Worm (Caenorhabditis elegans) whole organism, L3 larva: ENCODE measurements around the gene ife-4.

ENCODE experiments used
- R02D3.7 ChIP-seq: fragments of 150-350 bp; optimal IDR thresholded peaks from 2 replicates; lab custom pipeline; 2014; ENCODE audit warnings: missing biosample characterization, missing genetic modification characterization
- aly-2 ChIP-seq: fragments of 150-350 bp; optimal IDR thresholded peaks from 2 replicates; lab custom pipeline; 2014; ENCODE audit warnings: missing biosample characterization, missing genetic modification characterization
- lsy-12 ChIP-seq: sonication (generic microtip); optimal IDR thresholded peaks from 2 replicates; lab custom pipeline; 2016; ENCODE audit warnings: mild to moderate bottlenecking, missing genetic modification characterization, missing compliant biosample characterization
- nfya-1 ChIP-seq: sonication (generic microtip); optimal IDR thresholded peaks from 2 replicates; lab custom pipeline; 2017; ENCODE audit warnings: missing genetic modification characterization, mild to moderate bottlenecking, missing compliant biosample characterization, antibody characterized with exemption, moderate library complexity; ENCODE audit not compliant: insufficient read depth
- nhr-237 ChIP-seq: fragments of 150-350 bp; optimal IDR thresholded peaks from 2 replicates; lab custom pipeline; 2014; ENCODE audit warnings: missing biosample characterization, missing genetic modification characterization
- nhr-77 ChIP-seq: fragments of 150-350 bp; optimal IDR thresholded peaks from 2 replicates; lab custom pipeline; 2014; ENCODE audit warnings: missing biosample characterization, missing genetic modification characterization
- unc-39 ChIP-seq: sonication (generic microtip); optimal IDR thresholded peaks from 4 replicates; lab custom pipeline; 2017; ENCODE audit warnings: missing biosample characterization, missing genetic modification characterization

DNA sequence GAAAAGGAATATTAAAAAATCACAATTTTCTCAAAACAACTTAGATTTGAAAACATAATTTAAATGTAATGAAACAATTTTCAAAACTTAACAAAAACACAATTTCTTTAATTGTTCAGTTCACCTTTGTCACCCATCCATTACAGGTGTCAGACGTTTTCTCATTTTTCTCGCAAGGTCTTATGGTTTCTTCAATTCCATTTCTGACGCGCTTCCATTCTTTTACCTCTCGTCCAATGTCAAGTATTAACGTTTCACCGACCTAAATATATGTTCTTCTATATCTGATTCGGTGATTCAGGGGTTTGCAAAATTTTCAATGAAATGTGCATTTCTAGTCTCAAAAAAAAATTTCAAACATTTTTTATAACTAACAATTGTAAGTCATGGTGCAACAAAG lies 19.5 kb downstream of the ife-4 start:
- no peak for TF ChIP-seq nhr-77 (tag; lab: Kevin White, UChicago)
- no peak for TF ChIP-seq unc-39 (tag; lab: Kevin White, UChicago)
- no peak for TF ChIP-seq lsy-12
- TF ChIP-seq aly-2 (tag; lab: Kevin White, UChicago) = no peak
- no peak for TF ChIP-seq nhr-237 (tag; lab: Kevin White, UChicago)
- no peak for TF ChIP-seq nfya-1 (tag; lab: Kevin White, UChicago)
- no peak for TF ChIP-seq R02D3.7 (tag; lab: Kevin White, UChicago)
